Fruit fly (Drosophila melanogaster) whole organism, embryonic: ENCODE results near the gene CG42540.

ENCODE experiments used
- Atf6 ChIP-seq: fragments of 200-800 bp; sonication (Bioruptor generic); IDR thresholded peaks from 2 replicates; pipeline ENCODE4 v1.3.6; 2022; ENCODE audit warnings: missing biosample characterization, missing genetic modification characterization
- CG11695 ChIP-seq: fragments of 200-800 bp; sonication (Bioruptor generic); IDR thresholded peaks from 3 replicates; pipeline ENCODE4 v1.3.6; 2022; ENCODE audit warnings: missing biosample characterization, missing genetic modification characterization
- CG12942 ChIP-seq: fragments of 200-800 bp; sonication (Bioruptor generic); optimal IDR thresholded peaks from 3 replicates; lab custom pipeline; 2016; ENCODE audit warnings: missing biosample characterization, missing genetic modification characterization
- CG17361 ChIP-seq: fragments of 200-800 bp; sonication (Bioruptor generic); IDR thresholded peaks from 3 replicates; pipeline ENCODE4 v1.3.6; 2022; ENCODE audit warnings: missing biosample characterization, missing genetic modification characterization
- CG2116 ChIP-seq: fragments of 200-800 bp; sonication (Bioruptor generic); optimal IDR thresholded peaks from 3 replicates; lab custom pipeline; 2018; ENCODE audit warnings: missing biosample characterization, mild to moderate bottlenecking, missing genetic modification characterization
- CG2678 ChIP-seq: fragments of 200-800 bp; sonication (Bioruptor generic); optimal IDR thresholded peaks from 3 replicates; lab custom pipeline; 2019; ENCODE audit warnings: missing biosample characterization, mild to moderate bottlenecking, missing genetic modification characterization, moderate library complexity
- CG31441 ChIP-seq: fragments of 200-800 bp; sonication (Bioruptor generic); IDR thresholded peaks from 2 replicates; pipeline ENCODE4 v1.3.6; 2022; ENCODE audit warnings: missing biosample characterization, missing genetic modification characterization
- CG32532 ChIP-seq: fragments of 200-800 bp; sonication (Bioruptor generic); IDR thresholded peaks from 2 replicates; pipeline ENCODE4 v1.3.6; 2022; ENCODE audit warnings: missing biosample characterization, missing genetic modification characterization
- CG42726 ChIP-seq: fragments of 200-800 bp; sonication (Bioruptor generic); IDR thresholded peaks from 2 replicates; pipeline ENCODE4 v1.3.6; 2022; ENCODE audit warnings: missing biosample characterization, missing genetic modification characterization; ENCODE audit not compliant: partially characterized antibody
- CG6272 ChIP-seq: fragments of 200-800 bp; sonication (Bioruptor generic); IDR thresholded peaks from 2 replicates; pipeline ENCODE4 v1.3.6; 2022; ENCODE audit warnings: missing biosample characterization, missing genetic modification characterization
- CG7556 ChIP-seq: fragments of 200-800 bp; sonication (Bioruptor generic); optimal IDR thresholded peaks from 2 replicates; lab custom pipeline; 2017; ENCODE audit warnings: missing biosample characterization, mild to moderate bottlenecking, missing genetic modification characterization
- CG7839 ChIP-seq: fragments of 200-800 bp; sonication (Bioruptor generic); optimal IDR thresholded peaks from 3 replicates; lab custom pipeline; 2018; ENCODE audit warnings: missing biosample characterization, mild to moderate bottlenecking, missing genetic modification characterization, moderate library complexity
- CG8359 ChIP-seq: fragments of 200-800 bp; sonication (Bioruptor generic); optimal IDR thresholded peaks from 2 replicates; lab custom pipeline; 2017; ENCODE audit warnings: missing biosample characterization, mild to moderate bottlenecking, missing genetic modification characterization, borderline replicate concordance
- CG8478 ChIP-seq: fragments of >200 bp; optimal IDR thresholded peaks from 2 replicates; lab custom pipeline; 2018
- CG9797 ChIP-seq: fragments of 200-800 bp; sonication (Bioruptor generic); optimal IDR thresholded peaks from 3 replicates; lab custom pipeline; 2018; ENCODE audit warnings: missing biosample characterization, mild to moderate bottlenecking, missing genetic modification characterization
- Dfd ChIP-seq, 2 experiments: fragments of >200 bp; optimal IDR thresholded peaks; 2 replicates each; lab custom pipeline; 2017; ENCODE audit warnings: missing biosample characterization in 2 of 2, missing genetic modification characterization in 2 of 2
- Doc2 ChIP-seq: fragments of 200-800 bp; sonication (Bioruptor generic); IDR thresholded peaks from 2 replicates; pipeline ENCODE4 v1.3.6; 2022; ENCODE audit warnings: missing biosample characterization, missing genetic modification characterization
- Drgx ChIP-seq: fragments of 200-800 bp; sonication (Bioruptor generic); IDR thresholded peaks from 2 replicates; pipeline ENCODE4 v1.3.6; 2022; ENCODE audit warnings: missing biosample characterization, missing genetic modification characterization
- Fer1 ChIP-seq: fragments of 200-800 bp; sonication (Bioruptor generic); optimal IDR thresholded peaks from 2 replicates; lab custom pipeline; 2017; ENCODE audit warnings: missing biosample characterization, mild to moderate bottlenecking, missing genetic modification characterization
- HLHmδ ChIP-seq: fragments of 200-800 bp; sonication (Bioruptor generic); optimal IDR thresholded peaks from 2 replicates; lab custom pipeline; 2018; ENCODE audit warnings: missing biosample characterization, mild to moderate bottlenecking, missing genetic modification characterization, moderate library complexity
- HmgD ChIP-seq: fragments of 200-800 bp; sonication (Bioruptor generic); optimal IDR thresholded peaks from 3 replicates; lab custom pipeline; 2016; ENCODE audit warnings: missing biosample characterization, missing genetic modification characterization
- Lhr ChIP-seq: fragments of 200-800 bp; sonication (Bioruptor generic); optimal IDR thresholded peaks from 3 replicates; lab custom pipeline; 2017; ENCODE audit warnings: mild to moderate bottlenecking, missing biosample characterization, missing genetic modification reagents, missing genetic modification characterization
- Lpt ChIP-seq: fragments of >200 bp; optimal IDR thresholded peaks from 2 replicates; lab custom pipeline; 2018; ENCODE audit warnings: missing biosample characterization, missing genetic modification characterization
- Med ChIP-seq: fragments of 200-800 bp; sonication (Bioruptor generic); peaks from one replicate; lab custom pipeline; 2016; ENCODE audit warnings: missing biosample characterization, missing genetic modification characterization, mild to moderate bottlenecking, inconsistent platforms, moderate library complexity
- Meics ChIP-seq: fragments of 200-800 bp; sonication (Bioruptor generic); optimal IDR thresholded peaks from 2 replicates; lab custom pipeline; 2017; ENCODE audit warnings: missing biosample characterization, mild to moderate bottlenecking, missing genetic modification characterization
- Myb ChIP-seq: fragments of 200-800 bp; sonication (Bioruptor generic); optimal IDR thresholded peaks from 2 replicates; lab custom pipeline; 2016; ENCODE audit warnings: missing biosample characterization, missing genetic modification characterization
- NC2β ChIP-seq: fragments of 200-800 bp; sonication (Bioruptor generic); optimal IDR thresholded peaks from 2 replicates; lab custom pipeline; 2016; ENCODE audit warnings: missing biosample characterization, missing genetic modification characterization
- Nf-YA ChIP-seq: fragments of 200-800 bp; sonication (Bioruptor generic); IDR thresholded peaks from 2 replicates; pipeline ENCODE4 v1.3.6; 2022; ENCODE audit warnings: missing biosample characterization, missing genetic modification characterization
- Optix ChIP-seq: fragments of 200-800 bp; sonication (Bioruptor generic); IDR thresholded peaks from 3 replicates; pipeline ENCODE4 v1.3.6; 2022; ENCODE audit warnings: missing biosample characterization, missing genetic modification characterization
- Ptx1 ChIP-seq: fragments of 200-800 bp; sonication (Bioruptor generic); IDR thresholded peaks from 2 replicates; pipeline ENCODE4 v1.3.6; 2022; ENCODE audit warnings: missing biosample characterization, missing genetic modification characterization
- Side ChIP-seq: fragments of 200-800 bp; sonication (Bioruptor generic); optimal IDR thresholded peaks from 2 replicates; lab custom pipeline; 2016; ENCODE audit warnings: missing biosample characterization, missing genetic modification characterization
- Sox100B ChIP-seq: fragments of 200-800 bp; sonication (Bioruptor generic); optimal IDR thresholded peaks from 3 replicates; lab custom pipeline; 2018; ENCODE audit warnings: missing biosample characterization, mild to moderate bottlenecking, missing genetic modification characterization
- Spps ChIP-seq: fragments of 200-800 bp; sonication (Bioruptor generic); optimal IDR thresholded peaks from 2 replicates; lab custom pipeline; 2018; ENCODE audit warnings: missing biosample characterization, mild to moderate bottlenecking, missing genetic modification characterization
- ap ChIP-seq: fragments of 200-800 bp; sonication (Bioruptor generic); IDR thresholded peaks from 2 replicates; pipeline ENCODE4 v1.3.6; 2022; ENCODE audit warnings: missing biosample characterization, missing genetic modification characterization
- br ChIP-seq: fragments of >200 bp; optimal IDR thresholded peaks from 2 replicates; lab custom pipeline; 2017
- cas ChIP-seq: fragments of 200-800 bp; sonication (Bioruptor generic); IDR thresholded peaks from 2 replicates; pipeline ENCODE4 v1.3.6; 2022; ENCODE audit warnings: missing biosample characterization, missing genetic modification characterization
- danr ChIP-seq: fragments of 200-800 bp; sonication (Bioruptor generic); IDR thresholded peaks from 2 replicates; pipeline ENCODE4 v1.3.6; 2022; ENCODE audit warnings: missing biosample characterization, missing genetic modification characterization
- dm ChIP-seq: fragments of 200-800 bp; sonication (Bioruptor generic); optimal IDR thresholded peaks from 3 replicates; lab custom pipeline; 2016; ENCODE audit warnings: missing biosample characterization, missing genetic modification characterization
- gcm ChIP-seq: fragments of 200-800 bp; sonication (Bioruptor generic); optimal IDR thresholded peaks from 2 replicates; lab custom pipeline; 2019; ENCODE audit warnings: missing biosample characterization, mild to moderate bottlenecking, missing genetic modification characterization, moderate library complexity
- her ChIP-seq: fragments of 200-800 bp; sonication (Bioruptor generic); optimal IDR thresholded peaks from 2 replicates; lab custom pipeline; 2016; ENCODE audit warnings: missing biosample characterization, missing genetic modification characterization
- hkb ChIP-seq, 2 experiments: fragments of 200-800 bp in 1 of 2; fragments of >200 bp in 1 of 2; sonication (Bioruptor generic) in 1 of 2; IDR thresholded peaks in 1 of 2; optimal IDR thresholded peaks in 1 of 2; 2 replicates each; pipeline versions ENCODE4 v1.3.6 to Lab custom; 2017 to 2022; ENCODE audit warnings: missing biosample characterization in 1 of 2, missing genetic modification characterization in 1 of 2
- kah ChIP-seq: fragments of 200-800 bp; sonication (Bioruptor generic); optimal IDR thresholded peaks from 2 replicates; lab custom pipeline; 2018; ENCODE audit warnings: missing biosample characterization, mild to moderate bottlenecking, missing genetic modification characterization
- lmd ChIP-seq: fragments of 200-800 bp; sonication (Bioruptor generic); IDR thresholded peaks from 2 replicates; pipeline ENCODE4 v1.3.6; 2022; ENCODE audit warnings: missing biosample characterization, missing genetic modification characterization
- nau ChIP-seq: fragments of 200-800 bp; sonication (Bioruptor generic); optimal IDR thresholded peaks from 3 replicates; lab custom pipeline; 2017; ENCODE audit warnings: missing biosample characterization, mild to moderate bottlenecking, missing genetic modification characterization, missing genetic modification reagents
- peb ChIP-seq: fragments of 200-800 bp; sonication (Bioruptor generic); IDR thresholded peaks from 2 replicates; pipeline ENCODE4 v1.3.6; 2022; ENCODE audit warnings: missing biosample characterization, missing genetic modification characterization
- ro ChIP-seq: fragments of 200-800 bp; sonication (Bioruptor generic); IDR thresholded peaks from 2 replicates; pipeline ENCODE4 v1.3.6; 2022; ENCODE audit warnings: missing biosample characterization, missing genetic modification characterization
- schlank ChIP-seq: fragments of 200-800 bp; sonication (Bioruptor generic); optimal IDR thresholded peaks from 2 replicates; lab custom pipeline; 2018; ENCODE audit warnings: missing biosample characterization, mild to moderate bottlenecking, missing genetic modification characterization
- sens ChIP-seq: fragments of 200-800 bp; sonication (Bioruptor generic); peaks from one replicate; lab custom pipeline; 2016; ENCODE audit warnings: missing biosample characterization, missing genetic modification characterization
- sima ChIP-seq: fragments of 200-800 bp; sonication (Bioruptor generic); optimal IDR thresholded peaks from 2 replicates; lab custom pipeline; 2016; ENCODE audit warnings: missing biosample characterization, missing genetic modification characterization
- ttk ChIP-seq: fragments of 200-800 bp; sonication (Bioruptor generic); IDR thresholded peaks from 2 replicates; pipeline ENCODE4 v2.1.2; 2022; ENCODE audit warnings: missing biosample characterization, missing genetic modification characterization
- wor ChIP-seq: fragments of 200-800 bp; sonication (Bioruptor generic); IDR thresholded peaks from 2 replicates; pipeline ENCODE4 v1.3.6; 2022; ENCODE audit warnings: missing biosample characterization, missing genetic modification characterization

Gene CG42540

DNA sequence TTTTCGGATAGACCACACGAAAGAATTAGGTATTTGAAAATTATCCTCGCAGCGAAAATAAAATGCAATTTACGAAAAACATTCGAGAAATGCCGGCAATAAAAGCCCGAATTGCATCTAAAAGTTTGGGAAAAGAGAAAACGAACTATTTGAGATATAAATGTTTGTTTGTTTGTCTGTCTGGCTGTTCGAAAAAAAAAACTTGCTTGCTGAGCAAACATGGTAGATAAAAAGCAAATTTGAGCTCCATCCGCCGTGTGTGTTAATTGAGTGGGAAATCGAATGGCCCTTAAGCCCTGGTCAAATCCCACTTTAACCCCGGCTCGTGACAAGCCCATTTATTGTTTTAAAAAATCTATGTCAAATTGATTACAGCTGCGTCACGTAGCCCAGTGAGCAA lies 59.2 kb downstream of the CG42540 start (continued):
- no peak for TF ChIP-seq CG9797
- TF ChIP-seq, all 482 proteins: peak for 66

- TF ChIP-seq CG8478 (no peak), Fer1 (peak; percentile 17), schlank (no peak), ro (GFP tag; lab: Robert Waterston, UW) (no peak), Optix (no peak), Lpt (GFP tag; lab: Kevin White, UChicago) (no peak), kah (no peak), br (lab: Kevin White, UChicago) (no peak), lmd (0 out of 2 replicates have a peak, but pooled peaks have one; percentile 4), CG42726 (GFP tag; lab: Robert Waterston, UW) (no peak), CG8359 (GFP tag; lab: Kevin White, UChicago) (no peak), CG7839 (tag; lab: Kevin White, UChicago) (peak; percentile 17), CG12942 (GFP tag; lab: Kevin White, UChicago) (no peak), Sox100B (GFP tag; lab: Kevin White, UChicago) (peak; percentile 3), Doc2 (GFP tag; lab: Robert Waterston, UW) (no peak), ap (GFP tag; lab: Robert Waterston, UW) (no peak), Nf-YA (GFP tag; lab: Robert Waterston, UW) (no peak), Side (GFP tag; lab: Kevin White, UChicago) (no peak), wor (no peak), CG31441 (GFP tag; lab: Robert Waterston, UW) (0 out of 2 replicates have a peak, but pooled peaks have one; percentile 15), CG2116 (no peak), her (GFP tag; lab: Kevin White, UChicago) (no peak), HLHmδ (GFP tag; lab: Kevin White, UChicago) (no peak), Ptx1 (no peak), sima (GFP tag; lab: Kevin White, UChicago) (no peak), Dfd (GFP tag; optimal IDR thresholded peaks at IDR 0.05; lab: Kevin White, UChicago) (no peak), gcm (no peak), Meics (GFP tag; lab: Kevin White, UChicago) (peak; percentile 22), sens (GFP tag; lab: Kevin White, UChicago) (peak; percentile 79), Med (GFP tag; lab: Kevin White, UChicago) (peak; percentile 8), peb (GFP tag; lab: Robert Waterston, UW) (no peak), CG32532 (GFP tag; lab: Robert Waterston, UW) (no peak), CG6272 (no peak), ttk (GFP tag; lab: Robert Waterston, UW) (no peak), Lhr (GFP tag; lab: Kevin White, UChicago) (no peak), CG7556 (GFP tag; lab: Kevin White, UChicago) (no peak), dm (GFP tag; lab: Kevin White, UChicago) (no peak), CG11695 (GFP tag; lab: Robert Waterston, UW) (no peak), CG2678 (tag; lab: Kevin White, UChicago) (peak; percentile 4), Drgx (GFP tag; lab: Robert Waterston, UW) (no peak), Atf6 (GFP tag; lab: Robert Waterston, UW) (no peak), Spps (tag; lab: Kevin White, UChicago) (no peak), NC2β (GFP tag; lab: Kevin White, UChicago) (no peak), cas (no peak), CG17361 (GFP tag; lab: Robert Waterston, UW) (0 out of 3 replicates have a peak, but pooled peaks have one; percentile 32), nau (GFP tag; lab: Kevin White, UChicago) (no peak), HmgD (GFP tag; lab: Kevin White, UChicago) (no peak), hkb (optimal IDR thresholded peaks at IDR 0.05; lab: Kevin White, UChicago) (no peak), hkb (GFP tag; IDR thresholded peaks at IDR 0.05; lab: Robert Waterston, UW) (no peak), Myb (GFP tag; lab: Kevin White, UChicago) (no peak), danr (GFP tag; lab: Robert Waterston, UW) (no peak)
Measured at dm6 chr3L:4618865-4619496, 63.1 kb downstream of the CG42540 start.
